Fruit fly (Drosophila melanogaster) whole organism, embryonic: ENCODE measurements around the gene p115.

Experiments used
- Adf1 ChIP-seq: fragments of 200-800 bp; sonication (Bioruptor generic); IDR thresholded peaks from 2 replicates; pipeline ENCODE4 v1.3.6; 2022; ENCODE audit warnings: missing biosample characterization, missing genetic modification characterization
- B-H2 ChIP-seq: fragments of 200-800 bp; sonication (Bioruptor generic); optimal IDR thresholded peaks from 2 replicates; lab custom pipeline; 2018; ENCODE audit warnings: missing biosample characterization, mild to moderate bottlenecking, missing genetic modification characterization
- CG11093 ChIP-seq: fragments of 200-800 bp; sonication (Bioruptor generic); IDR thresholded peaks from 3 replicates; pipeline ENCODE4 v1.3.6; 2022; ENCODE audit warnings: missing biosample characterization, missing genetic modification characterization
- CG11560 ChIP-seq: fragments of 200-800 bp; sonication (Bioruptor generic); IDR thresholded peaks from 3 replicates; pipeline ENCODE4 v1.3.6; 2022; ENCODE audit warnings: missing biosample characterization, missing genetic modification characterization
- CG11695 ChIP-seq: fragments of 200-800 bp; sonication (Bioruptor generic); IDR thresholded peaks from 3 replicates; pipeline ENCODE4 v1.3.6; 2022; ENCODE audit warnings: missing biosample characterization, missing genetic modification characterization
- CG12071 ChIP-seq: fragments of 200-800 bp; sonication (Bioruptor generic); optimal IDR thresholded peaks from 3 replicates; lab custom pipeline; 2018; ENCODE audit warnings: missing biosample characterization, mild to moderate bottlenecking, missing genetic modification characterization
- CG12155 ChIP-seq: fragments of 200-800 bp; sonication (Bioruptor generic); optimal IDR thresholded peaks from 3 replicates; lab custom pipeline; 2016; ENCODE audit warnings: missing biosample characterization, missing genetic modification characterization
- CG12391 ChIP-seq: fragments of 200-800 bp; sonication (Bioruptor generic); optimal IDR thresholded peaks from 3 replicates; lab custom pipeline; 2018; ENCODE audit warnings: missing biosample characterization, mild to moderate bottlenecking, missing genetic modification characterization, moderate library complexity
- CG12659 ChIP-seq: fragments of 200-800 bp; sonication (Bioruptor generic); optimal IDR thresholded peaks from 3 replicates; lab custom pipeline; 2017; ENCODE audit warnings: mild to moderate bottlenecking, missing biosample characterization, missing genetic modification reagents, missing genetic modification characterization
- CG15479 ChIP-seq: fragments of 200-800 bp; sonication (Bioruptor generic); optimal IDR thresholded peaks from 3 replicates; lab custom pipeline; 2019; ENCODE audit warnings: missing biosample characterization, mild to moderate bottlenecking, missing genetic modification characterization, moderate library complexity
- CG17328 ChIP-seq: fragments of 200-800 bp; sonication (Bioruptor generic); IDR thresholded peaks from 2 replicates; pipeline ENCODE4 v1.3.6; 2022; ENCODE audit warnings: missing biosample characterization, missing genetic modification characterization
- CG17802 ChIP-seq: fragments of 200-800 bp; sonication (Bioruptor generic); optimal IDR thresholded peaks from 2 replicates; lab custom pipeline; 2018; ENCODE audit warnings: missing biosample characterization, mild to moderate bottlenecking, missing genetic modification characterization, moderate library complexity
- CG2116 ChIP-seq: fragments of 200-800 bp; sonication (Bioruptor generic); optimal IDR thresholded peaks from 3 replicates; lab custom pipeline; 2018; ENCODE audit warnings: missing biosample characterization, mild to moderate bottlenecking, missing genetic modification characterization
- CG31224 ChIP-seq: fragments of 200-800 bp; sonication (Bioruptor generic); IDR thresholded peaks from 2 replicates; pipeline ENCODE4 v1.3.6; 2022; ENCODE audit warnings: missing biosample characterization, missing genetic modification characterization
- CG3407 ChIP-seq: fragments of 200-800 bp; sonication (Bioruptor generic); optimal IDR thresholded peaks from 2 replicates; lab custom pipeline; 2018; ENCODE audit warnings: missing biosample characterization, mild to moderate bottlenecking, missing genetic modification characterization
- CG4328 ChIP-seq: fragments of 200-800 bp; sonication (Bioruptor generic); optimal IDR thresholded peaks from 3 replicates; lab custom pipeline; 2017; ENCODE audit warnings: missing biosample characterization, missing genetic modification reagents, missing genetic modification characterization
- CG6654 ChIP-seq: fragments of 200-800 bp; sonication (Bioruptor generic); optimal IDR thresholded peaks from 2 replicates; lab custom pipeline; 2017; ENCODE audit warnings: missing biosample characterization, mild to moderate bottlenecking, missing genetic modification characterization
- CG6854 ChIP-seq: fragments of 200-800 bp; sonication (Bioruptor generic); optimal IDR thresholded peaks from 3 replicates; lab custom pipeline; 2017; ENCODE audit warnings: missing biosample characterization, mild to moderate bottlenecking, missing genetic modification characterization
- CG7357 ChIP-seq: fragments of 200-800 bp; sonication (Bioruptor generic); IDR thresholded peaks from 3 replicates; pipeline ENCODE4 v1.3.6; 2022; ENCODE audit warnings: missing biosample characterization, missing genetic modification characterization
- CG8281 ChIP-seq: fragments of 200-800 bp; sonication (Bioruptor generic); optimal IDR thresholded peaks from 2 replicates; lab custom pipeline; 2018; ENCODE audit warnings: missing biosample characterization, mild to moderate bottlenecking, missing genetic modification characterization, moderate library complexity
- CG8924 ChIP-seq: fragments of 200-800 bp; optimal IDR thresholded peaks from 3 replicates; lab custom pipeline; 2019; ENCODE audit warnings: missing biosample characterization, mild to moderate bottlenecking, missing genetic modification characterization, moderate library complexity
- CG9932 ChIP-seq: fragments of 200-800 bp; sonication (Bioruptor generic); IDR thresholded peaks from 2 replicates; pipeline ENCODE4 v1.3.6; 2022; ENCODE audit warnings: missing biosample characterization, missing genetic modification characterization
- Doc2 ChIP-seq: fragments of 200-800 bp; sonication (Bioruptor generic); IDR thresholded peaks from 2 replicates; pipeline ENCODE4 v1.3.6; 2022; ENCODE audit warnings: missing biosample characterization, missing genetic modification characterization
- Drgx ChIP-seq: fragments of 200-800 bp; sonication (Bioruptor generic); IDR thresholded peaks from 2 replicates; pipeline ENCODE4 v1.3.6; 2022; ENCODE audit warnings: missing biosample characterization, missing genetic modification characterization
- HLH4C ChIP-seq: fragments of 200-800 bp; sonication (Bioruptor generic); IDR thresholded peaks from 3 replicates; pipeline ENCODE4 v1.3.6; 2022; ENCODE audit warnings: missing biosample characterization, missing genetic modification characterization; ENCODE audit not compliant: partially characterized antibody
- Oli ChIP-seq: fragments of 200-800 bp; sonication (Bioruptor generic); optimal IDR thresholded peaks from 2 replicates; lab custom pipeline; 2018; ENCODE audit warnings: missing biosample characterization, mild to moderate bottlenecking, missing genetic modification characterization, moderate library complexity
- Sin3A ChIP-seq: fragments of >200 bp; optimal IDR thresholded peaks from 2 replicates; lab custom pipeline; 2018
- Trl ChIP-seq, 3 experiments: fragments of >200 bp in 2 of 3; fragments of 200-800 bp in 1 of 3; sonication (Bioruptor generic) in 1 of 3; optimal IDR thresholded peaks; 2 replicates in 1 of 3; 3 replicates in 2 of 3; lab custom pipeline; 2016 to 2017; ENCODE audit warnings: missing biosample characterization in 1 of 3, missing genetic modification characterization in 1 of 3
- aop ChIP-seq: fragments of 200-800 bp; sonication (Bioruptor generic); IDR thresholded peaks from 2 replicates; pipeline ENCODE4 v1.3.6; 2022; ENCODE audit warnings: missing biosample characterization, missing genetic modification characterization
- ara ChIP-seq: fragments of 200-800 bp; sonication (Bioruptor generic); IDR thresholded peaks from 2 replicates; pipeline ENCODE4 v1.3.6; 2022; ENCODE audit warnings: missing biosample characterization, missing genetic modification characterization
- bbx ChIP-seq: fragments of 200-800 bp; sonication (Bioruptor generic); IDR thresholded peaks from 2 replicates; pipeline ENCODE4 v1.3.6; 2022; ENCODE audit warnings: missing biosample characterization, missing genetic modification characterization; ENCODE audit not compliant: partially characterized antibody
- bcd ChIP-seq: fragments of 200-800 bp; sonication (Bioruptor generic); optimal IDR thresholded peaks from 2 replicates; lab custom pipeline; 2017; ENCODE audit warnings: missing biosample characterization, mild to moderate bottlenecking, missing genetic modification characterization
- caup ChIP-seq: fragments of 200-800 bp; sonication (Bioruptor generic); optimal IDR thresholded peaks from 3 replicates; lab custom pipeline; 2017; ENCODE audit warnings: missing biosample characterization, mild to moderate bottlenecking, missing genetic modification characterization, moderate library complexity; ENCODE audit not compliant: severe bottlenecking
- chn ChIP-seq: fragments of 200-800 bp; sonication (Bioruptor generic); optimal IDR thresholded peaks from 2 replicates; lab custom pipeline; 2016; ENCODE audit warnings: missing biosample characterization, missing genetic modification characterization
- corto ChIP-seq: fragments of 200-800 bp; sonication (Bioruptor generic); optimal IDR thresholded peaks from 2 replicates; lab custom pipeline; 2016; ENCODE audit warnings: missing biosample characterization, mild to moderate bottlenecking, missing genetic modification characterization, moderate library complexity
- dmrt11E ChIP-seq: fragments of 200-800 bp; sonication (Bioruptor generic); optimal IDR thresholded peaks from 3 replicates; lab custom pipeline; 2018; ENCODE audit warnings: missing biosample characterization, mild to moderate bottlenecking, missing genetic modification characterization, moderate library complexity
- en ChIP-seq: fragments of 200-800 bp; sonication (Bioruptor generic); optimal IDR thresholded peaks from 2 replicates; lab custom pipeline; 2016; ENCODE audit warnings: missing biosample characterization, missing genetic modification characterization
- exex ChIP-seq: fragments of 200-800 bp; sonication (Bioruptor generic); optimal IDR thresholded peaks from 4 replicates; lab custom pipeline; 2018; ENCODE audit warnings: missing biosample characterization, mild to moderate bottlenecking, missing genetic modification characterization, moderate library complexity
- fd102C ChIP-seq: fragments of 200-800 bp; sonication (Bioruptor generic); optimal IDR thresholded peaks from 2 replicates; lab custom pipeline; 2018; ENCODE audit warnings: missing biosample characterization, mild to moderate bottlenecking, missing genetic modification characterization, moderate library complexity
- gem ChIP-seq: fragments of 200-800 bp; sonication (Bioruptor generic); optimal IDR thresholded peaks from 2 replicates; lab custom pipeline; 2019; ENCODE audit warnings: missing biosample characterization, mild to moderate bottlenecking, missing genetic modification characterization, moderate library complexity
- hbn ChIP-seq: fragments of 200-800 bp; sonication (Bioruptor generic); IDR thresholded peaks from 2 replicates; pipeline ENCODE4 v1.3.6; 2022; ENCODE audit warnings: missing biosample characterization, missing genetic modification characterization; ENCODE audit not compliant: partially characterized antibody
- jumu ChIP-seq: fragments of 200-800 bp; sonication (Bioruptor generic); optimal IDR thresholded peaks from 3 replicates; lab custom pipeline; 2016; ENCODE audit warnings: missing biosample characterization, missing genetic modification characterization
- lov ChIP-seq, 2 experiments: fragments of 200-800 bp in 1 of 2; fragments of >200 bp in 1 of 2; sonication (Bioruptor generic) in 1 of 2; IDR thresholded peaks in 1 of 2; optimal IDR thresholded peaks in 1 of 2; 2 replicates in 1 of 2; 3 replicates in 1 of 2; pipeline versions ENCODE4 v1.3.6 to Lab custom; 2017 to 2022; ENCODE audit warnings: missing biosample characterization in 1 of 2, missing genetic modification characterization in 1 of 2
- odd ChIP-seq: fragments of 200-800 bp; sonication (Bioruptor generic); optimal IDR thresholded peaks from 2 replicates; lab custom pipeline; 2017; ENCODE audit warnings: missing biosample characterization, mild to moderate bottlenecking, missing genetic modification characterization
- pros ChIP-seq: fragments of 200-800 bp; sonication (Bioruptor generic); optimal IDR thresholded peaks from 3 replicates; lab custom pipeline; 2019; ENCODE audit warnings: missing biosample characterization, mild to moderate bottlenecking, missing genetic modification characterization, moderate library complexity
- ro ChIP-seq: fragments of 200-800 bp; sonication (Bioruptor generic); IDR thresholded peaks from 2 replicates; pipeline ENCODE4 v1.3.6; 2022; ENCODE audit warnings: missing biosample characterization, missing genetic modification characterization
- sens-2 ChIP-seq: fragments of 200-800 bp; sonication (Bioruptor generic); IDR thresholded peaks from 2 replicates; pipeline ENCODE4 v1.3.6; 2022; ENCODE audit warnings: missing biosample characterization, missing genetic modification characterization
- slbo ChIP-seq: fragments of 200-800 bp; sonication (Bioruptor generic); IDR thresholded peaks from 2 replicates; pipeline ENCODE4 v1.3.6; 2022; ENCODE audit warnings: missing biosample characterization, missing genetic modification characterization
- usp ChIP-seq: fragments of >200 bp; optimal IDR thresholded peaks from 2 replicates; lab custom pipeline; 2017; ENCODE audit warnings: missing biosample characterization, missing genetic modification characterization

p115 gene

dm6 chrX:7920081-7920688, 26.4 kb downstream of the p115 start, which contains the start of the genes hdm and Ykt6 (continued):
- peak; percentile 76 for TF ChIP-seq chn (GFP tag; lab: Kevin White, UChicago)
- no peak for TF ChIP-seq odd (GFP tag; lab: Kevin White, UChicago)
- no peak for TF ChIP-seq CG3407 (GFP tag; lab: Kevin White, UChicago)
- TF ChIP-seq ara (GFP tag; lab: Robert Waterston, UW), result peak; percentile 85
- peak; percentile 86 for TF ChIP-seq CG12155 (GFP tag; lab: Kevin White, UChicago)
- no peak for TF ChIP-seq Trl (optimal IDR thresholded peaks at IDR 0.05; lab: Kevin White, UChicago)
- TF ChIP-seq Trl (GFP tag; optimal IDR thresholded peaks at IDR 0.05; lab: Kevin White, UChicago), result peak; percentile 84
- peak; percentile 9 for TF ChIP-seq CG4328
- TF ChIP-seq CG12391 (tag; lab: Kevin White, UChicago), result peak; percentile 87
- peak; percentile 65; the same call in 2 of the 3 replicates for TF ChIP-seq CG11560 (tag; lab: Robert Waterston, UW)
- TF ChIP-seq CG17802 (tag; lab: Kevin White, UChicago), result peak; percentile 17
- peak; percentile 73 for TF ChIP-seq caup
- TF ChIP-seq CG2116 (GFP tag; lab: Kevin White, UChicago), result peak; percentile 88
- peak; percentile 81 for TF ChIP-seq CG12659 (GFP tag; lab: Kevin White, UChicago)
- TF ChIP-seq CG7357 (GFP tag; lab: Robert Waterston, UW), result peak; percentile 45; the same call in 1 of the 3 replicates
- TF ChIP-seq aop, result peak; percentile 43; the same call in 1 of the 2 replicates
- TF ChIP-seq corto (GFP tag; lab: Kevin White, UChicago), result peak; percentile 3
- peak; percentile 58 for TF ChIP-seq en (GFP tag; lab: Kevin White, UChicago)
- TF ChIP-seq Oli (tag; lab: Kevin White, UChicago), result no peak
- no peak for TF ChIP-seq pros
- TF ChIP-seq gem (tag; lab: Kevin White, UChicago), result peak; percentile 83
- peak; percentile 90 for TF ChIP-seq CG9932 (GFP tag; lab: Robert Waterston, UW)
- TF ChIP-seq CG11093 (GFP tag; lab: Robert Waterston, UW), result peak; percentile 68
- TF ChIP-seq bbx (GFP tag; lab: Robert Waterston, UW), result peak; percentile 91
- TF ChIP-seq usp (GFP tag; lab: Kevin White, UChicago), result no peak
- no peak for TF ChIP-seq CG6854
- peak; percentile 83 for TF ChIP-seq B-H2 (GFP tag; lab: Kevin White, UChicago)
- TF ChIP-seq CG31224, result peak; percentile 66
- no peak for TF ChIP-seq Doc2 (GFP tag; lab: Robert Waterston, UW)
- peak; percentile 56 for TF ChIP-seq CG8924
- TF ChIP-seq Drgx, result peak; percentile 70
- TF ChIP-seq slbo (GFP tag; lab: Robert Waterston, UW), result peak; percentile 87
- TF ChIP-seq Sin3A (lab: Kevin White, UChicago), result peak; percentile 65
- TF ChIP-seq exex (tag; lab: Kevin White, UChicago), result peak; percentile 49
- TF ChIP-seq dmrt11E (tag; lab: Kevin White, UChicago), result peak; percentile 74
- no peak for TF ChIP-seq fd102C (GFP tag; lab: Kevin White, UChicago)
- TF ChIP-seq CG6654 (GFP tag; lab: Kevin White, UChicago), result no peak
- 0 out of 2 replicates have a peak, but pooled peaks have one; percentile 44 for TF ChIP-seq ro (GFP tag; lab: Robert Waterston, UW)
- TF ChIP-seq CG15479, result no peak
- TF ChIP-seq lov (optimal IDR thresholded peaks at IDR 0.05; lab: Kevin White, UChicago), result no peak
- TF ChIP-seq lov (GFP tag; IDR thresholded peaks at IDR 0.05; lab: Robert Waterston, UW), result peak; percentile 69; the same call in 1 of the 3 replicates
- no peak for TF ChIP-seq CG12071 (GFP tag; lab: Kevin White, UChicago)
- TF ChIP-seq hbn, result peak; percentile 96
- TF ChIP-seq CG17328 (GFP tag; lab: Robert Waterston, UW), result peak; percentile 80
- peak; percentile 60 for TF ChIP-seq Adf1 (GFP tag; lab: Robert Waterston, UW)
- TF ChIP-seq bcd (GFP tag; lab: Kevin White, UChicago), result no peak
- TF ChIP-seq sens-2, result peak; percentile 81
- peak; percentile 81 for TF ChIP-seq CG11695 (GFP tag; lab: Robert Waterston, UW)
- TF ChIP-seq jumu (GFP tag; lab: Kevin White, UChicago), result peak; percentile 86
- TF ChIP-seq HLH4C (GFP tag; lab: Robert Waterston, UW), result peak; percentile 95
- TF ChIP-seq CG8281 (tag; lab: Kevin White, UChicago), result no peak
